Worm (Caenorhabditis elegans): ENCODE measurements around the gene F22E5.2.
"Not testable (repeated sequence)": the region's sequence is repeated elsewhere in the genome, so short reads cannot be mapped to it uniquely, and the experiment has no call there.

The F22E5.2 gene

ce11 chrII:2631169-2631568 is 34.0 kb upstream of the F22E5.2 start, which contains the start of gene D2062.1:
Gene D2062.1 (plus strand): TSS chrII:2631469.
- TF ChIP-seq ama-1 (optimal IDR thresholded peaks at IDR 0.05): no peak

ce11 chrII:2632194-2632593 is 33.0 kb upstream of the F22E5.2 start:
- TF ChIP-seq ceh-36 (tag; optimal IDR thresholded peaks at IDR 0.05): peak; percentile 76

ce11 chrII:2637359-2637758 is 27.8 kb upstream of the F22E5.2 start, which contains the start of gene F22E5.21:
Gene F22E5.21 (minus strand): TSS chrII:2637459.
- no peak for TF ChIP-seq ceh-36 (tag; optimal IDR thresholded peaks at IDR 0.05)
- no peak for TF ChIP-seq hmbx-1 (tag; optimal IDR thresholded peaks at IDR 0.05)
- TF ChIP-seq flt-1 (GFP tag; IDR thresholded peaks at IDR 0.05): no peak
- TF ChIP-seq ceh-13 (GFP tag; optimal IDR thresholded peaks at IDR 0.05): no peak
- no peak for TF ChIP-seq B0310.2 (tag; optimal IDR thresholded peaks at IDR 0.05)
- TF ChIP-seq ets-7 (tag; optimal IDR thresholded peaks at IDR 0.05): no peak
- TF ChIP-seq sea-1 (GFP tag; conservative IDR thresholded peaks at IDR 0.05): no peak
- TF ChIP-seq scrt-1 (GFP tag; IDR thresholded peaks at IDR 0.05): no peak
- TF ChIP-seq hnd-1 (tag; optimal IDR thresholded peaks at IDR 0.05): no peak

ce11 chrII:2638062-2638461 is 27.1 kb upstream of the F22E5.2 start, which contains the start of gene F22E5.9:
Gene F22E5.9 (plus strand): TSS chrII:2638388.
- no peak for TF ChIP-seq tbx-11 (GFP tag; IDR thresholded peaks at IDR 0.05)
- no peak for TF ChIP-seq aly-1 (tag; optimal IDR thresholded peaks at IDR 0.05)

ce11 chrII:2639401-2640088 is 25.6 kb upstream of the F22E5.2 start, which contains the start of gene F22E5.8:
Gene F22E5.8 (plus strand): TSS chrII:2640038.
- TF ChIP-seq pes-1 (GFP tag; IDR thresholded peaks at IDR 0.05): 0 out of 2 replicates have a peak, but pooled peaks have one; percentile 10
- TF ChIP-seq ceh-36 (tag; optimal IDR thresholded peaks at IDR 0.05): peak; percentile 58

- TF ChIP-seq hnd-1 (tag; optimal IDR thresholded peaks at IDR 0.05) (no peak), B0310.2 (tag; optimal IDR thresholded peaks at IDR 0.05) (no peak), scrt-1 (GFP tag; IDR thresholded peaks at IDR 0.05) (no peak), aly-1 (tag; optimal IDR thresholded peaks at IDR 0.05) (no peak), ets-7 (tag; optimal IDR thresholded peaks at IDR 0.05) (no peak), F13C5.2 (tag; optimal IDR thresholded peaks at IDR 0.05) (no peak), sea-1 (GFP tag; conservative IDR thresholded peaks at IDR 0.05) (no peak), flt-1 (GFP tag; IDR thresholded peaks at IDR 0.05) (no peak), tbx-11 (GFP tag; IDR thresholded peaks at IDR 0.05) (no peak)
These were observed 24.2 kb upstream of the F22E5.2 start, which contains the start of gene F22E5.23 for ce11 chrII:2640982-2641381. Gene F22E5.23 (plus strand): TSS chrII:2641282.

ce11 chrII:2641777-2642176 is 23.4 kb upstream of the F22E5.2 start, which contains the start of gene F22E5.7:
Gene F22E5.7 (plus strand): TSS chrII:2642077.
- TF ChIP-seq tbx-37 (GFP tag; conservative IDR thresholded peaks at IDR 0.05) (no peak), scrt-1 (GFP tag; IDR thresholded peaks at IDR 0.05) (no peak), flt-1 (GFP tag; IDR thresholded peaks at IDR 0.05) (no peak), tbx-11 (GFP tag; IDR thresholded peaks at IDR 0.05) (no peak), ama-1 (optimal IDR thresholded peaks at IDR 0.05) (no peak), sea-1 (GFP tag; conservative IDR thresholded peaks at IDR 0.05) (no peak), aly-1 (tag; optimal IDR thresholded peaks at IDR 0.05) (no peak), B0310.2 (tag; optimal IDR thresholded peaks at IDR 0.05) (no peak), ceh-36 (tag; optimal IDR thresholded peaks at IDR 0.05) (no peak), hnd-1 (tag; optimal IDR thresholded peaks at IDR 0.05) (no peak), pes-1 (GFP tag; IDR thresholded peaks at IDR 0.05) (no peak), ets-7 (tag; optimal IDR thresholded peaks at IDR 0.05) (no peak), tra-4 (tag; optimal IDR thresholded peaks at IDR 0.05) (no peak), hmbx-1 (tag; optimal IDR thresholded peaks at IDR 0.05) (no peak), ceh-13 (GFP tag; optimal IDR thresholded peaks at IDR 0.05) (no peak), hmg-4 (GFP tag; optimal IDR thresholded peaks at IDR 0.05) (no peak), F13C5.2 (tag; optimal IDR thresholded peaks at IDR 0.05) (no peak)

- TF ChIP-seq aly-1 (tag; optimal IDR thresholded peaks at IDR 0.05) (no peak), B0310.2 (tag; optimal IDR thresholded peaks at IDR 0.05) (no peak), scrt-1 (GFP tag; IDR thresholded peaks at IDR 0.05) (no peak), ceh-36 (tag; optimal IDR thresholded peaks at IDR 0.05) (no peak), tbx-37 (GFP tag; conservative IDR thresholded peaks at IDR 0.05) (no peak), flt-1 (GFP tag; IDR thresholded peaks at IDR 0.05) (no peak), hnd-1 (tag; optimal IDR thresholded peaks at IDR 0.05) (no peak), tra-4 (tag; optimal IDR thresholded peaks at IDR 0.05) (no peak)
These were observed 20.7 kb upstream of the F22E5.2 start, which contains the start of gene F22E5.11 for ce11 chrII:2644498-2644897. Gene F22E5.11 (minus strand): TSS chrII:2644598.

ce11 chrII:2646756-2647155 is 18.4 kb upstream of the F22E5.2 start, which contains the start of gene F22E5.12:
Gene F22E5.12 (minus strand): TSS chrII:2646856.
- TF ChIP-seq tra-4, hnd-1, hmbx-1 (tag; optimal IDR thresholded peaks at IDR 0.05): not testable (repeated sequence)
